Worm (Caenorhabditis elegans) whole organism, L3 larva: ENCODE results near the gene rfl-1.
"Not testable (repeated sequence)": the region's sequence is repeated elsewhere in the genome, so short reads cannot be mapped to it uniquely, and the experiment has no call there.

ENCODE experiments used
- R02D3.7 ChIP-seq: fragments of 150-350 bp; optimal IDR thresholded peaks from 2 replicates; lab custom pipeline; 2014; ENCODE audit warnings: missing biosample characterization, missing genetic modification characterization
- ZK546.5 ChIP-seq: sonication (generic microtip); optimal IDR thresholded peaks from 2 replicates; lab custom pipeline; 2017; ENCODE audit warnings: missing biosample characterization, missing genetic modification characterization
- ama-1 ChIP-seq: fragments of 150-350 bp; optimal IDR thresholded peaks from 2 replicates; lab custom pipeline; 2018
- ceh-28 ChIP-seq: fragments of 150-350 bp; optimal IDR thresholded peaks from 2 replicates; lab custom pipeline; 2014; ENCODE audit warnings: missing biosample characterization, missing genetic modification reagents, missing genetic modification characterization
- ceh-82 ChIP-seq: fragments of 150-350 bp; optimal IDR thresholded peaks from 2 replicates; lab custom pipeline; 2014; ENCODE audit warnings: missing biosample characterization, missing genetic modification characterization
- ceh-9 ChIP-seq: sonication (generic microtip); optimal IDR thresholded peaks from 2 replicates; lab custom pipeline; 2018; ENCODE audit warnings: missing biosample characterization, missing genetic modification characterization
- egl-5 ChIP-seq: fragments of 150-350 bp; optimal IDR thresholded peaks from 2 replicates; lab custom pipeline; 2017; ENCODE audit warnings: missing biosample characterization, missing genetic modification reagents, missing genetic modification characterization, inconsistent platforms
- elt-1 ChIP-seq: fragments of 150-350 bp; optimal IDR thresholded peaks from 2 replicates; lab custom pipeline; 2014; ENCODE audit warnings: missing biosample characterization, missing genetic modification characterization
- elt-3 ChIP-seq, 3 experiments: fragments of 150-350 bp in 1 of 3; sonication (generic microtip) in 2 of 3; optimal IDR thresholded peaks; 2 replicates in 2 of 3; 4 replicates in 1 of 3; lab custom pipeline; 2014 to 2017; ENCODE audit warnings: missing biosample characterization in 3 of 3, missing genetic modification characterization in 3 of 3
- eor-1 ChIP-seq, 2 experiments: fragments of 150-350 bp; optimal IDR thresholded peaks; 2 replicates each; lab custom pipeline; 2014 to 2018; ENCODE audit warnings: missing biosample characterization in 2 of 2, missing genetic modification characterization in 2 of 2
- fkh-10 ChIP-seq: sonication (generic microtip); optimal IDR thresholded peaks from 2 replicates; lab custom pipeline; 2017; ENCODE audit warnings: missing biosample characterization, missing genetic modification reagents, missing genetic modification characterization
- fos-1 ChIP-seq: fragments of 150-350 bp; optimal IDR thresholded peaks from 2 replicates; lab custom pipeline; 2014; ENCODE audit warnings: missing biosample characterization, missing genetic modification characterization
- hmg-11 ChIP-seq: sonication (generic microtip); optimal IDR thresholded peaks from 2 replicates; lab custom pipeline; 2016; ENCODE audit warnings: missing genetic modification characterization, missing compliant biosample characterization
- lin-15B ChIP-seq: fragments of 150-350 bp; optimal IDR thresholded peaks from 2 replicates; lab custom pipeline; 2014; ENCODE audit warnings: missing biosample characterization, missing genetic modification characterization
- lin-39 ChIP-seq: fragments of 150-350 bp; optimal IDR thresholded peaks from 2 replicates; lab custom pipeline; 2018; ENCODE audit warnings: missing biosample characterization, missing genetic modification reagents, missing genetic modification characterization
- lsy-12 ChIP-seq: sonication (generic microtip); optimal IDR thresholded peaks from 2 replicates; lab custom pipeline; 2016; ENCODE audit warnings: mild to moderate bottlenecking, missing genetic modification characterization, missing compliant biosample characterization
- mdl-1 ChIP-seq: fragments of 150-350 bp; optimal IDR thresholded peaks from 2 replicates; lab custom pipeline; 2014; ENCODE audit warnings: missing biosample characterization, missing genetic modification characterization
- nfya-1 ChIP-seq: sonication (generic microtip); optimal IDR thresholded peaks from 2 replicates; lab custom pipeline; 2017; ENCODE audit warnings: missing genetic modification characterization, mild to moderate bottlenecking, missing compliant biosample characterization, antibody characterized with exemption, moderate library complexity; ENCODE audit not compliant: insufficient read depth
- nhr-11 ChIP-seq: fragments of 150-350 bp; optimal IDR thresholded peaks from 2 replicates; lab custom pipeline; 2014; ENCODE audit warnings: missing biosample characterization, missing genetic modification characterization
- nhr-23 ChIP-seq: fragments of 150-350 bp; optimal IDR thresholded peaks from 2 replicates; lab custom pipeline; 2014; ENCODE audit warnings: missing biosample characterization, missing genetic modification reagents, missing genetic modification characterization
- nhr-237 ChIP-seq: fragments of 150-350 bp; optimal IDR thresholded peaks from 2 replicates; lab custom pipeline; 2014; ENCODE audit warnings: missing biosample characterization, missing genetic modification characterization
- nhr-25 ChIP-seq: sonication (generic microtip); optimal IDR thresholded peaks from 2 replicates; lab custom pipeline; 2017; ENCODE audit warnings: missing biosample characterization, missing genetic modification characterization
- nhr-43 ChIP-seq: sonication (generic microtip); optimal IDR thresholded peaks from 2 replicates; lab custom pipeline; 2016; ENCODE audit warnings: mild to moderate bottlenecking, missing genetic modification characterization, missing compliant biosample characterization; ENCODE audit not compliant: poor library complexity, severe bottlenecking
- nhr-67 ChIP-seq: fragments of 150-350 bp; optimal IDR thresholded peaks from 2 replicates; lab custom pipeline; 2014; ENCODE audit warnings: missing biosample characterization, missing genetic modification characterization
- nhr-76 ChIP-seq: fragments of 150-350 bp; sonication (generic microtip); optimal IDR thresholded peaks from 5 replicates; lab custom pipeline; 2014; ENCODE audit warnings: missing biosample characterization, missing genetic modification characterization
- sea-2 ChIP-seq: fragments of 150-350 bp; sonication (generic microtip); optimal IDR thresholded peaks from 4 replicates; lab custom pipeline; 2014; ENCODE audit warnings: missing biosample characterization, missing genetic modification reagents, missing genetic modification characterization
- tbx-2 ChIP-seq: sonication (generic microtip); optimal IDR thresholded peaks from 2 replicates; lab custom pipeline; 2016; ENCODE audit warnings: mild to moderate bottlenecking, missing genetic modification characterization, missing compliant biosample characterization
- unc-39 ChIP-seq: sonication (generic microtip); optimal IDR thresholded peaks from 4 replicates; lab custom pipeline; 2017; ENCODE audit warnings: missing biosample characterization, missing genetic modification characterization
- unc-62 ChIP-seq: fragments of 150-350 bp; sonication (generic microtip); optimal IDR thresholded peaks from 4 replicates; lab custom pipeline; 2014; ENCODE audit warnings: missing biosample characterization, missing genetic modification reagents, missing genetic modification characterization
- zag-1 ChIP-seq: fragments of 150-350 bp; optimal IDR thresholded peaks from 2 replicates; lab custom pipeline; 2014; ENCODE audit warnings: missing biosample characterization, missing genetic modification characterization

rfl-1 gene

ce11 chrIII:6971662-6972284 is 49.2 kb upstream of the rfl-1 start, which contains the start of the genes eef-1A.1 and rfc-4 (continued):
- TF ChIP-seq nhr-237 (tag; lab: Kevin White, UChicago) (no peak), unc-39 (tag; lab: Kevin White, UChicago) (no peak)
- TF ChIP-seq, all 47 proteins: peak for 34

DNA sequence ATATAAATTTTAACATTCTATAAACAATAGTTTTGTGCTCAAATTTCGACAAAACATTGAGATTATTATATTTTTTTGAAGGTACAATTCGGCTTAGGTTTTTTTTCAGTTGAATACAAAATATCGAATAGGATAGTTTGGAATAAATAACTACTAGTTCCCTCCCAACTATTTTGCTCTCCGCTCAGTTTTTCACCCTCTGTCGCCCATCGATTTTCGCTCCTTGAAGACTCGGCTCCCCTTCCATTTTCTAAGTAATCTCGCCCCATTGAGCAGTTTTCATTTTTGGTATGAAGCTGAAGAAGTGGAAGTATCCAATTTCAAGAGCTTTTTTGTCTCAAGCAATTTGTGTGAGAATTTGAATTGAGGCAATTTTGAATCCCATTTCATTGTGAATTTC is 47.3 kb upstream of the rfl-1 start, which contains the start of gene F31E3.2:
F31E3.2 (plus strand) TSS at position 301 of the 400 bp plus-strand sequence.
- TF ChIP-seq nhr-23 (tag; lab: Kevin White, UChicago) (no peak), nhr-237 (tag; lab: Kevin White, UChicago) (no peak), nfya-1 (tag; lab: Kevin White, UChicago) (peak; percentile 24)

ce11 chrIII:6974952-6975351 is 46.1 kb upstream of the rfl-1 start:
- TF ChIP-seq lsy-12 (tag; lab: Kevin White, UChicago) (no peak), nhr-67 (no peak), ceh-82 (tag; lab: Kevin White, UChicago) (no peak)

ce11 chrIII:6978875-6979274 is 42.1 kb upstream of the rfl-1 start:
- peak; percentile 88 for TF ChIP-seq lin-39 (tag; lab: Kevin White, UChicago)
- no peak for TF ChIP-seq fos-1 (tag; lab: Kevin White, UChicago)
- peak; percentile 1 for TF ChIP-seq egl-5 (tag; lab: Kevin White, UChicago)
- TF ChIP-seq sea-2, result no peak
- TF ChIP-seq nfya-1 (tag; lab: Kevin White, UChicago), result peak; percentile 79
- TF ChIP-seq hmg-11, result peak; percentile 55
- peak; percentile 57 for TF ChIP-seq lin-15B (tag; lab: Kevin White, UChicago)
- TF ChIP-seq nhr-25 (tag; lab: Kevin White, UChicago), result peak; percentile 95
- no peak for TF ChIP-seq eor-1 (tag; optimal IDR thresholded peaks at IDR 0.05; lab: Kevin White, UChicago)
- peak; percentile 44 for TF ChIP-seq nhr-43 (tag; lab: Kevin White, UChicago)
- TF ChIP-seq tbx-2 (tag; lab: Kevin White, UChicago), result peak; percentile 5
- TF ChIP-seq ceh-28 (tag; lab: Kevin White, UChicago), result peak; percentile 42
- TF ChIP-seq lsy-12 (tag; lab: Kevin White, UChicago), result no peak
- TF ChIP-seq fkh-10, result no peak
- TF ChIP-seq ceh-9 (tag; lab: Kevin White, UChicago), result no peak
- peak; percentile 48 for TF ChIP-seq ama-1
- peak; percentile 100 for TF ChIP-seq unc-62 (GFP tag; lab: Kevin White, UChicago)
- no peak for TF ChIP-seq unc-39 (tag; lab: Kevin White, UChicago)
- no peak for TF ChIP-seq ZK546.5
- no peak for TF ChIP-seq nhr-76
- TF ChIP-seq R02D3.7 (tag; lab: Kevin White, UChicago), result peak; percentile 38
- no peak for TF ChIP-seq mdl-1 (tag; lab: Kevin White, UChicago)
- peak; percentile 78 for TF ChIP-seq nhr-23 (tag; lab: Kevin White, UChicago)
- peak; percentile 2 for TF ChIP-seq nhr-11 (tag; lab: Kevin White, UChicago)
- TF ChIP-seq elt-1 (tag; lab: Kevin White, UChicago), result peak; percentile 31

DNA sequence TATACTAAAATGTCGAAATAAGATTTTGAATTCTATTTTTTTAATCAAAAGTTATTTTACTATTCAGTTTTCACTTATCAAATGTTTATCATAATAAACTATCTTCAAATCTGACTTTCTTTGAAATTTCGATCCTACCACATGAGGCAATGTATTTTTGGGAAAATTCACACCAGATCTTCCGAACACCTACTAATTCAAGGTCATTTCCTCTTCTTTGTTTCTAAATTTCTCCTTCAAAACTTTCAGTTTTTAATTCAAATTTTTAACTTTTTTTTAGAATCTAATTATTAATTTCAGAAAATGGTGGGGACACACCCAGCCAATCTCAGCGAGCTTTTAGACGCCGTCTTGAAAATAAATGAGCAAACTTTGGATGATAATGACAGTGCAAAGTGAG is 41.4 kb upstream of the rfl-1 start, which contains the start of gene ceh-20:
ceh-20 (plus strand) TSS at position 301 of the 400 bp plus-strand sequence.
- TF ChIP-seq elt-3 (tag; optimal IDR thresholded peaks at IDR 0.05; lab: Kevin White, UChicago) (no peak), nhr-11 (tag; lab: Kevin White, UChicago) (no peak), nhr-25 (tag; lab: Kevin White, UChicago) (no peak), eor-1 (tag; optimal IDR thresholded peaks at IDR 0.05; lab: Kevin White, UChicago) (no peak)

DNA sequence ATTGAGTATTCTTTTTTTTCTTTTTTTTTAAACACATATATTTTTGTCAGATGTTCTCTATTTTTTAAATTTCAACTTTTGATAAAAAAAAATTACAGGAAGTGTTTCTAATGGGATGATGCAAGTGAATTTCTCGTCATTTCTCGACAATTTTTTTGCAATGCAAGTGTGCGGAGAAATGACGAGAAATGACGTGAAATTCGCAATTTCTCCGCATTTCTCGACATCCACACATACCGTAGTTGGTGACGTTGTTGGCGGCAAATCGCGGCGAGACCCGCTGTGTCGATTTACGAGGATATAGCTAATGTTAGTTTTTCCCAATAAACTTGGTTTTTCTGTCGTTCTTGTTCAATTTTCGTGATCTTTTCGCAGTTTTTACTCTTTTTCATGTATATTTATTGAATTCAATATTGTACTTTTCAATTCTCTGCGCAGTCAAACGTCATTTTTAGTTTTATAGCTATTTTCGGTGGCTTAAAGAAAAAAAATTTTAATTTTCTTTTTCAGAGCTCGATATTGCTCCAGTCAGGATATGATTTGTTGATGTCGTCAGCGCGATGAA is 38.9 kb upstream of the rfl-1 start, which contains the start of gene F31E3.6:
F31E3.6 (plus strand) TSS at position 93 of the 565 bp plus-strand sequence.
- TF ChIP-seq nfya-1, ceh-9, zag-1 (tag; lab: Kevin White, UChicago): not testable (repeated sequence)
- TF ChIP-seq, all 47 proteins: peak for 0; not testable (repeated sequence) for 47
